Fruit fly (Drosophila melanogaster) whole organism, embryonic: ENCODE data around the gene Sox21a.

Experiments used
- Atf-2 ChIP-seq: fragments of 200-800 bp; sonication (Bioruptor generic); optimal IDR thresholded peaks from 2 replicates; lab custom pipeline; 2016; ENCODE audit warnings: missing biosample characterization, missing genetic modification characterization
- Atf6 ChIP-seq: fragments of 200-800 bp; sonication (Bioruptor generic); IDR thresholded peaks from 2 replicates; pipeline ENCODE4 v1.3.6; 2022; ENCODE audit warnings: missing biosample characterization, missing genetic modification characterization
- Bdp1 ChIP-seq: fragments of 200-800 bp; sonication (Bioruptor generic); optimal IDR thresholded peaks from 3 replicates; lab custom pipeline; 2016; ENCODE audit warnings: missing biosample characterization, missing genetic modification characterization
- CG10321 ChIP-seq: fragments of 200-800 bp; sonication (Bioruptor generic); IDR thresholded peaks from 2 replicates; pipeline ENCODE4 v1.3.6; 2022; ENCODE audit warnings: missing biosample characterization, missing genetic modification characterization
- CG12236 ChIP-seq: fragments of 200-800 bp; sonication (Bioruptor generic); optimal IDR thresholded peaks from 2 replicates; lab custom pipeline; 2016; ENCODE audit warnings: missing biosample characterization, missing genetic modification characterization
- CG17385 ChIP-seq: fragments of 200-800 bp; sonication (Bioruptor generic); optimal IDR thresholded peaks from 3 replicates; lab custom pipeline; 2018; ENCODE audit warnings: missing biosample characterization, mild to moderate bottlenecking, missing genetic modification characterization
- CG1832 ChIP-seq: fragments of 200-800 bp; sonication (Bioruptor generic); optimal IDR thresholded peaks from 2 replicates; lab custom pipeline; 2017; ENCODE audit warnings: missing biosample characterization, mild to moderate bottlenecking, missing genetic modification characterization, inconsistent platforms
- CG2199 ChIP-seq: fragments of 200-800 bp; sonication (Bioruptor generic); IDR thresholded peaks from 3 replicates; pipeline ENCODE4 v1.3.6; 2022; ENCODE audit warnings: missing biosample characterization, missing genetic modification characterization
- CG32767 ChIP-seq: fragments of 200-800 bp; sonication (Bioruptor generic); IDR thresholded peaks from 2 replicates; pipeline ENCODE4 v1.3.6; 2022; ENCODE audit warnings: missing biosample characterization, missing genetic modification characterization
- CG5180 ChIP-seq: fragments of 200-800 bp; sonication (Bioruptor generic); optimal IDR thresholded peaks from 3 replicates; lab custom pipeline; 2017; ENCODE audit warnings: missing biosample characterization, missing genetic modification characterization, mild to moderate bottlenecking, moderate library complexity, missing genetic modification reagents
- CG7372 ChIP-seq: fragments of 200-800 bp; sonication (Bioruptor generic); IDR thresholded peaks from 2 replicates; pipeline ENCODE4 v1.3.6; 2022; ENCODE audit warnings: missing biosample characterization, missing genetic modification characterization
- CG8281 ChIP-seq: fragments of 200-800 bp; sonication (Bioruptor generic); optimal IDR thresholded peaks from 2 replicates; lab custom pipeline; 2018; ENCODE audit warnings: missing biosample characterization, mild to moderate bottlenecking, missing genetic modification characterization, moderate library complexity
- CG8478 ChIP-seq: fragments of >200 bp; optimal IDR thresholded peaks from 2 replicates; lab custom pipeline; 2018
- CG9215 ChIP-seq: fragments of 200-800 bp; sonication (Bioruptor generic); IDR thresholded peaks from 2 replicates; pipeline ENCODE4 v1.3.6; 2022; ENCODE audit warnings: missing biosample characterization, missing genetic modification characterization
- D ChIP-seq, 2 experiments: fragments of 200-800 bp in 1 of 2; fragments of >200 bp in 1 of 2; sonication (Bioruptor generic) in 1 of 2; optimal IDR thresholded peaks; 2 replicates in 1 of 2; 3 replicates in 1 of 2; lab custom pipeline; 2017; ENCODE audit warnings: mild to moderate bottlenecking in 1 of 2, missing biosample characterization in 1 of 2, missing genetic modification characterization in 1 of 2, missing genetic modification reagents in 1 of 2
- Eip74EF ChIP-seq, 2 experiments: fragments of 200-800 bp in 1 of 2; fragments of >200 bp in 1 of 2; sonication (Bioruptor generic) in 1 of 2; optimal IDR thresholded peaks; 2 replicates each; lab custom pipeline; 2017 to 2019; ENCODE audit warnings: missing biosample characterization in 2 of 2, missing genetic modification characterization in 2 of 2, mild to moderate bottlenecking in 1 of 2, moderate library complexity in 1 of 2
- Kr ChIP-seq: fragments of 200-800 bp; sonication (Bioruptor generic); optimal IDR thresholded peaks from 2 replicates; lab custom pipeline; 2017; ENCODE audit warnings: missing biosample characterization, mild to moderate bottlenecking, missing genetic modification characterization
- Nf-YB ChIP-seq: fragments of 200-800 bp; sonication (Bioruptor generic); optimal IDR thresholded peaks from 3 replicates; lab custom pipeline; 2019; ENCODE audit warnings: missing biosample characterization, mild to moderate bottlenecking, missing genetic modification characterization, moderate library complexity
- Nf-YC ChIP-seq: fragments of 200-800 bp; optimal IDR thresholded peaks from 3 replicates; lab custom pipeline; 2019; ENCODE audit warnings: missing biosample characterization, mild to moderate bottlenecking, missing genetic modification characterization, moderate library complexity
- Oli ChIP-seq: fragments of 200-800 bp; sonication (Bioruptor generic); optimal IDR thresholded peaks from 2 replicates; lab custom pipeline; 2018; ENCODE audit warnings: missing biosample characterization, mild to moderate bottlenecking, missing genetic modification characterization, moderate library complexity
- Sry-β ChIP-seq: fragments of 200-800 bp; sonication (Bioruptor generic); optimal IDR thresholded peaks from 2 replicates; lab custom pipeline; 2018; ENCODE audit warnings: missing biosample characterization, mild to moderate bottlenecking, missing genetic modification characterization, moderate library complexity
- cato ChIP-seq: fragments of 200-800 bp; sonication (Bioruptor generic); optimal IDR thresholded peaks from 2 replicates; lab custom pipeline; 2016; ENCODE audit warnings: missing biosample characterization, missing genetic modification characterization, borderline replicate concordance
- cg ChIP-seq: fragments of 200-800 bp; sonication (Bioruptor generic); optimal IDR thresholded peaks from 3 replicates; lab custom pipeline; 2019; ENCODE audit warnings: missing biosample characterization, mild to moderate bottlenecking, missing genetic modification characterization, moderate library complexity
- crol ChIP-seq: fragments of 200-800 bp; sonication (Bioruptor generic); IDR thresholded peaks from 2 replicates; pipeline ENCODE4 v1.3.6; 2022; ENCODE audit warnings: missing biosample characterization, missing genetic modification characterization
- dm ChIP-seq: fragments of 200-800 bp; sonication (Bioruptor generic); optimal IDR thresholded peaks from 3 replicates; lab custom pipeline; 2016; ENCODE audit warnings: missing biosample characterization, missing genetic modification characterization
- insv ChIP-seq, 2 experiments: fragments of 200-800 bp; sonication (Bioruptor generic); optimal IDR thresholded peaks; 3 replicates each; lab custom pipeline; 2016 to 2018; ENCODE audit warnings: missing biosample characterization in 2 of 2, missing genetic modification characterization in 2 of 2
- knrl ChIP-seq: fragments of 200-800 bp; sonication (Bioruptor generic); IDR thresholded peaks from 3 replicates; pipeline ENCODE4 v1.3.6; 2022; ENCODE audit warnings: missing biosample characterization, missing genetic modification characterization; ENCODE audit not compliant: partially characterized antibody
- oc ChIP-seq: fragments of 200-800 bp; sonication (Bioruptor generic); optimal IDR thresholded peaks from 2 replicates; lab custom pipeline; 2018; ENCODE audit warnings: missing biosample characterization, mild to moderate bottlenecking, missing genetic modification characterization, moderate library complexity
- p53 ChIP-seq: fragments of 200-800 bp; sonication (Bioruptor generic); optimal IDR thresholded peaks from 2 replicates; lab custom pipeline; 2016; ENCODE audit warnings: missing biosample characterization, missing genetic modification characterization
- pb ChIP-seq: fragments of 200-800 bp; sonication (Bioruptor generic); optimal IDR thresholded peaks from 3 replicates; lab custom pipeline; 2016; ENCODE audit warnings: missing biosample characterization, missing genetic modification characterization
- pfk ChIP-seq: fragments of 200-800 bp; sonication (Bioruptor generic); optimal IDR thresholded peaks from 2 replicates; lab custom pipeline; 2018; ENCODE audit warnings: missing biosample characterization, mild to moderate bottlenecking, missing genetic modification characterization, moderate library complexity
- phol ChIP-seq: fragments of 200-800 bp; sonication (Bioruptor generic); optimal IDR thresholded peaks from 3 replicates; lab custom pipeline; 2018; ENCODE audit warnings: missing biosample characterization, mild to moderate bottlenecking, missing genetic modification characterization, moderate library complexity
- tgo ChIP-seq: fragments of 200-800 bp; sonication (Bioruptor generic); IDR thresholded peaks from 3 replicates; pipeline ENCODE4 v1.3.6; 2022; ENCODE audit warnings: missing biosample characterization, missing genetic modification characterization
- ttk ChIP-seq: fragments of 200-800 bp; sonication (Bioruptor generic); IDR thresholded peaks from 2 replicates; pipeline ENCODE4 v2.1.2; 2022; ENCODE audit warnings: missing biosample characterization, missing genetic modification characterization
- zen ChIP-seq: fragments of 200-800 bp; sonication (Bioruptor generic); optimal IDR thresholded peaks from 3 replicates; lab custom pipeline; 2018; ENCODE audit warnings: missing biosample characterization, mild to moderate bottlenecking, missing genetic modification characterization, moderate library complexity
- zf30C ChIP-seq: fragments of 200-800 bp; sonication (Bioruptor generic); optimal IDR thresholded peaks from 3 replicates; lab custom pipeline; 2018; ENCODE audit warnings: missing biosample characterization, mild to moderate bottlenecking, missing genetic modification characterization

The Sox21a gene

dm6 chr3L:14135496-14135895 is 27.6 kb upstream of the Sox21a start (continued):
- TF ChIP-seq crol (peak; percentile 41; the same call in 1 of the 2 replicates), dm (GFP tag; lab: Kevin White, UChicago) (no peak), Atf-2 (GFP tag; lab: Kevin White, UChicago) (no peak), CG9215 (GFP tag; lab: Robert Waterston, UW) (no peak), Kr (GFP tag; lab: Kevin White, UChicago) (peak; percentile 70), Bdp1 (GFP tag; lab: Kevin White, UChicago) (no peak), p53 (GFP tag; lab: Kevin White, UChicago) (no peak), zen (tag; lab: Kevin White, UChicago) (peak; percentile 65)

dm6 chr3L:14132848-14133392 is 25.0 kb upstream of the Sox21a start:
- no peak for TF ChIP-seq Atf6 (GFP tag; lab: Robert Waterston, UW)
- TF ChIP-seq CG7372 (GFP tag; lab: Robert Waterston, UW) = no peak
- TF ChIP-seq ttk (GFP tag; lab: Robert Waterston, UW) = no peak
- no peak for TF ChIP-seq D (optimal IDR thresholded peaks at IDR 0.05; lab: Kevin White, UChicago)
- peak; percentile 25 for TF ChIP-seq D (GFP tag; optimal IDR thresholded peaks at IDR 0.05; lab: Kevin White, UChicago)
- TF ChIP-seq CG10321 (GFP tag; lab: Robert Waterston, UW) = peak; percentile 87
- peak; percentile 72 for TF ChIP-seq CG8281 (tag; lab: Kevin White, UChicago)
- no peak for TF ChIP-seq Oli (tag; lab: Kevin White, UChicago)
- no peak for TF ChIP-seq oc (tag; lab: Kevin White, UChicago)
- peak; percentile 89 for TF ChIP-seq Nf-YC (tag; lab: Kevin White, UChicago)
- peak; percentile 72 for TF ChIP-seq CG1832
- no peak for TF ChIP-seq cato (GFP tag; lab: Kevin White, UChicago)
- no peak for TF ChIP-seq Sry-β (GFP tag; lab: Kevin White, UChicago)
- TF ChIP-seq pfk (GFP tag; lab: Kevin White, UChicago) = no peak
- TF ChIP-seq phol (tag; lab: Kevin White, UChicago) = peak; percentile 63
- no peak for TF ChIP-seq tgo
- no peak for TF ChIP-seq Eip74EF (GFP tag; optimal IDR thresholded peaks at IDR 0.05; lab: Kevin White, UChicago)
- no peak for TF ChIP-seq pb (GFP tag; lab: Kevin White, UChicago)
- TF ChIP-seq CG12236 (GFP tag; lab: Kevin White, UChicago) = no peak
- peak; percentile 92 for TF ChIP-seq Nf-YB (GFP tag; lab: Kevin White, UChicago)
- TF ChIP-seq CG32767 (GFP tag; lab: Robert Waterston, UW) = no peak
- peak in 1 of 2 experiments; percentile 69 for TF ChIP-seq insv (GFP tag; optimal IDR thresholded peaks at IDR 0.05; lab: Kevin White, UChicago)
- peak; percentile 71 for TF ChIP-seq CG8478 (lab: Kevin White, UChicago)
- peak; percentile 8 for TF ChIP-seq cg (GFP tag; lab: Kevin White, UChicago)
- no peak for TF ChIP-seq CG2199 (GFP tag; lab: Robert Waterston, UW)
- no peak for TF ChIP-seq CG5180 (GFP tag; lab: Kevin White, UChicago)
- TF ChIP-seq CG17385 = no peak
- peak; percentile 34 for TF ChIP-seq zf30C
- TF ChIP-seq knrl (GFP tag; lab: Robert Waterston, UW) = no peak
